Fruit fly (Drosophila melanogaster): ENCODE data around the gene cm.
A peak's percentile ranks its signal among the peaks of the same experiment; 100 is the strongest.

cm gene

DNA sequence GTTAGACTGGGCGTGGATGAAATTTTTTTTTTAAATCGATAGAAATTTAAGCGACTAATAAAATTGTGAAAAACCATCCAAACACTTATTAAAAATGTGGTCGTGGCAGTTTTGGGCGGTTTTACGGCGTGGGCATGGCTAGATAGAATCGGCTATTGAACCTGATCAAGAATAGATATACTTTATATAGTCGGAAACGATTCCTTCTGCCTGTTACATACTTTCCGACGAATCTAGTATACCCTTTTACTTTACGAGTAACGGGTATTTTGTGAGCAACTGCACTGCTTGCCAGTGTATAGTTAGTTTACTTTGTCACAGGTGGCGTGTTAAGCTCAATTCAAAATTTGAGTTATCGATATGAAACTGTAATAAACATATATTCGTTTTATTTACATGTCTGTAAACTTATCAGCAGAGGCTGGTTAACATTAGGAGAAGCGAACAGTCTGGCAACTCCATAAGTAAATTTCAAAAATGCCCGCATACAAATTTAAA is 4.0 kb upstream of the cm start (continued):
- TF ChIP-seq Opbp (GFP tag; IDR thresholded peaks at IDR 0.05; ENCODE audit: partially characterized antibody) = peak; percentile 68; the same call in 2 of the 3 replicates
- TF ChIP-seq otp (GFP tag; IDR thresholded peaks at IDR 0.05) = no peak
- peak; percentile 77 for TF ChIP-seq Dref (GFP tag; IDR thresholded peaks at IDR 0.05)
- peak; percentile 22 for TF ChIP-seq CG3163 (GFP tag; optimal IDR thresholded peaks at IDR 0.05)
- peak; percentile 16 for TF ChIP-seq CG8924 (tag; optimal IDR thresholded peaks at IDR 0.05)
- 0 out of 2 replicates have a peak, but pooled peaks have one; percentile 19 for TF ChIP-seq chm (GFP tag; IDR thresholded peaks at IDR 0.05)
- TF ChIP-seq D19B (GFP tag; optimal IDR thresholded peaks at IDR 0.05) = peak; percentile 31
- TF ChIP-seq CG6791 (GFP tag; IDR thresholded peaks at IDR 0.05; ENCODE audit: partially characterized antibody) = peak; percentile 69
- TF ChIP-seq CG2116 (GFP tag; optimal IDR thresholded peaks at IDR 0.05) = peak; percentile 36
- no peak for TF ChIP-seq CG10462 (GFP tag; optimal IDR thresholded peaks at IDR 0.05)
- TF ChIP-seq CG15269 (tag; optimal IDR thresholded peaks at IDR 0.05) = peak; percentile 47
- TF ChIP-seq CG7963 (GFP tag; IDR thresholded peaks at IDR 0.05; ENCODE audit: partially characterized antibody) = peak; percentile 46; the same call in 1 of the 3 replicates
- TF ChIP-seq CG4854 (GFP tag; optimal IDR thresholded peaks at IDR 0.05) = no peak
- no peak for TF ChIP-seq Sin3A (optimal IDR thresholded peaks at IDR 0.05)
- no peak for TF ChIP-seq CG10321 (GFP tag; IDR thresholded peaks at IDR 0.05)
- TF ChIP-seq CG17385 (GFP tag; optimal IDR thresholded peaks at IDR 0.05) = peak; percentile 5
- no peak for TF ChIP-seq Six4 (GFP tag; optimal IDR thresholded peaks at IDR 0.05)
- TF ChIP-seq oc (tag; optimal IDR thresholded peaks at IDR 0.05) = no peak
- no peak for TF ChIP-seq CG8281 (tag; optimal IDR thresholded peaks at IDR 0.05)
- 0 out of 3 replicates have a peak, but pooled peaks have one; percentile 8 for TF ChIP-seq H15 (GFP tag; IDR thresholded peaks at IDR 0.05)
- peak; percentile 27 for TF ChIP-seq Chrac-16 (GFP tag; optimal IDR thresholded peaks at IDR 0.05)
- TF ChIP-seq CG15514 (GFP tag; optimal IDR thresholded peaks at IDR 0.05) = peak; percentile 46
- TF ChIP-seq CG2889 (GFP tag; IDR thresholded peaks at IDR 0.05) = no peak
- TF ChIP-seq CG18619 (GFP tag; optimal IDR thresholded peaks at IDR 0.05) = no peak
- no peak for TF ChIP-seq Hr78 (GFP tag; optimal IDR thresholded peaks at IDR 0.05)
- TF ChIP-seq al (GFP tag; IDR thresholded peaks at IDR 0.05) = peak; percentile 15; the same call in 1 of the 2 replicates
- no peak for TF ChIP-seq ftz-f1 (GFP tag; optimal IDR thresholded peaks at IDR 0.05)
- TF ChIP-seq Camta (GFP tag; optimal IDR thresholded peaks at IDR 0.05) = peak; percentile 62
- no peak for TF ChIP-seq pros (GFP tag; optimal IDR thresholded peaks at IDR 0.05)
- TF ChIP-seq so (GFP tag; IDR thresholded peaks at IDR 0.05) = peak; percentile 36; the same call in 1 of the 3 replicates
- peak; percentile 44; the same call in 1 of the 2 replicates for TF ChIP-seq sens-2 (GFP tag; IDR thresholded peaks at IDR 0.05)
- TF ChIP-seq CG15696 (tag; optimal IDR thresholded peaks at IDR 0.05) = peak; percentile 18
- no peak for TF ChIP-seq dan (GFP tag; IDR thresholded peaks at IDR 0.05)
- peak; percentile 15 for TF ChIP-seq CG12299 (tag; optimal IDR thresholded peaks at IDR 0.05)
- peak; percentile 93 for TF ChIP-seq Dip2 (GFP tag; IDR thresholded peaks at IDR 0.05)
- no peak for TF ChIP-seq org-1 (GFP tag; optimal IDR thresholded peaks at IDR 0.05)
- TF ChIP-seq dysf (GFP tag; IDR thresholded peaks at IDR 0.05) = peak; percentile 57; the same call in 2 of the 3 replicates
- peak; percentile 20 for TF ChIP-seq CG4424 (GFP tag; optimal IDR thresholded peaks at IDR 0.05)
- TF ChIP-seq CG32772 (GFP tag; IDR thresholded peaks at IDR 0.05) = peak; percentile 8; the same call in 1 of the 2 replicates
- peak; percentile 9 for TF ChIP-seq D19A (tag; optimal IDR thresholded peaks at IDR 0.05)
- TF ChIP-seq CG11696 (GFP tag; IDR thresholded peaks at IDR 0.05) = no peak
- TF ChIP-seq Scr (GFP tag; IDR thresholded peaks at IDR 0.05; ENCODE audit: partially characterized antibody) = peak; percentile 67
- peak in 1 of 2 experiments; percentile 50 for TF ChIP-seq Eip74EF (GFP tag; optimal IDR thresholded peaks at IDR 0.05)
- peak; percentile 64 for TF ChIP-seq CG16813 (GFP tag; IDR thresholded peaks at IDR 0.05; ENCODE audit: partially characterized antibody)
- peak; percentile 31; the same call in 1 of the 2 replicates for TF ChIP-seq ranshi (GFP tag; IDR thresholded peaks at IDR 0.05)
- TF ChIP-seq tgo (GFP tag; IDR thresholded peaks at IDR 0.05) = peak; percentile 43; the same call in 2 of the 3 replicates
- TF ChIP-seq CoRest (tag; optimal IDR thresholded peaks at IDR 0.05) = peak; percentile 46
- peak; percentile 62 for TF ChIP-seq CG2678 (tag; optimal IDR thresholded peaks at IDR 0.05)
- TF ChIP-seq CG31365 (tag; optimal IDR thresholded peaks at IDR 0.05) = peak; percentile 98
- no peak for TF ChIP-seq CG1792 (GFP tag; optimal IDR thresholded peaks at IDR 0.05)
